Worm (Caenorhabditis elegans) whole organism, L4 larva: Measurements from ENCODE around the gene nstp-5.

Source experiments
- D1046.2 ChIP-seq: fragments of 200-800 bp; sonication (Bioruptor generic); IDR thresholded peaks from 2 replicates; pipeline ENCODE4 v1.3.6; 2022; ENCODE audit warnings: missing genetic modification characterization, missing compliant biosample characterization
- F10B5.3 ChIP-seq: sonication (generic microtip); optimal IDR thresholded peaks from 2 replicates; lab custom pipeline; 2016; ENCODE audit warnings: mild to moderate bottlenecking, missing genetic modification characterization, missing compliant biosample characterization
- F26F4.8 ChIP-seq: fragments of 200-800 bp; sonication (Bioruptor generic); conservative IDR thresholded peaks from 2 replicates; pipeline ENCODE4 v1.3.6; 2022; ENCODE audit warnings: missing genetic modification characterization, missing compliant biosample characterization
- F37D6.2 ChIP-seq: sonication (generic microtip); optimal IDR thresholded peaks from 2 replicates; lab custom pipeline; 2016; ENCODE audit warnings: mild to moderate bottlenecking, missing genetic modification characterization, missing compliant biosample characterization
- T20F7.1 ChIP-seq: fragments of 200-800 bp; sonication (Bioruptor generic); optimal IDR thresholded peaks from 2 replicates; lab custom pipeline; 2018; ENCODE audit warnings: mild to moderate bottlenecking, missing genetic modification characterization, missing compliant biosample characterization
- Y105C5A.15 ChIP-seq: fragments of 200-800 bp; sonication (Bioruptor generic); IDR thresholded peaks from 2 replicates; pipeline ENCODE4 v1.3.6; 2022; ENCODE audit warnings: missing genetic modification characterization, missing compliant biosample characterization
- Y5F2A.4 ChIP-seq: fragments of 200-800 bp; sonication (Bioruptor generic); optimal IDR thresholded peaks from 2 replicates; lab custom pipeline; 2018; ENCODE audit warnings: mild to moderate bottlenecking, missing genetic modification characterization, missing compliant biosample characterization
- ZK337.2 ChIP-seq: fragments of 200-800 bp; sonication (Bioruptor generic); IDR thresholded peaks from 2 replicates; pipeline ENCODE4 v1.3.6; 2022; ENCODE audit warnings: missing genetic modification reagents, missing genetic modification characterization, missing compliant biosample characterization
- aly-2 ChIP-seq: sonication (generic microtip); optimal IDR thresholded peaks from 2 replicates; lab custom pipeline; 2018; ENCODE audit warnings: missing biosample characterization, missing genetic modification characterization
- ama-1 ChIP-seq: fragments of 150-350 bp; optimal IDR thresholded peaks from 2 replicates; lab custom pipeline; 2014; ENCODE audit warnings: inconsistent platforms, mixed read lengths
- arid-1 ChIP-seq: fragments of 200-800 bp; sonication (Bioruptor generic); conservative IDR thresholded peaks from 2 replicates; pipeline ENCODE4 v1.3.6; 2022; ENCODE audit warnings: missing genetic modification reagents, missing genetic modification characterization, missing compliant biosample characterization
- attf-4 ChIP-seq: sonication (generic microtip); optimal IDR thresholded peaks from 3 replicates; lab custom pipeline; 2017; ENCODE audit warnings: missing biosample characterization, missing genetic modification characterization
- ceh-20 ChIP-seq: fragments of 200-800 bp; sonication (Bioruptor generic); IDR thresholded peaks from 2 replicates; pipeline ENCODE4 v1.3.6; 2022; ENCODE audit warnings: missing genetic modification reagents, missing genetic modification characterization, missing compliant biosample characterization
- ceh-28 ChIP-seq: fragments of 150-350 bp; optimal IDR thresholded peaks from 2 replicates; lab custom pipeline; 2014; ENCODE audit warnings: missing biosample characterization, missing genetic modification reagents, missing genetic modification characterization
- ceh-44 ChIP-seq: fragments of 200-800 bp; sonication (Bioruptor generic); IDR thresholded peaks from 2 replicates; pipeline ENCODE4 v1.3.6; 2022; ENCODE audit warnings: missing genetic modification reagents, missing genetic modification characterization, missing compliant biosample characterization
- cey-2 ChIP-seq: sonication (generic microtip); optimal IDR thresholded peaks from 3 replicates; lab custom pipeline; 2017; ENCODE audit warnings: missing genetic modification characterization, mild to moderate bottlenecking, missing compliant biosample characterization, antibody characterized with exemption, borderline replicate concordance; ENCODE audit not compliant: insufficient read depth
- daf-12 ChIP-seq: fragments of 150-350 bp; optimal IDR thresholded peaks from 2 replicates; lab custom pipeline; 2014; ENCODE audit warnings: missing biosample characterization, missing genetic modification reagents, missing genetic modification characterization
- daf-8 ChIP-seq: fragments of 200-800 bp; sonication (Bioruptor generic); IDR thresholded peaks from 2 replicates; pipeline ENCODE4 v1.3.6; 2022; ENCODE audit warnings: missing genetic modification characterization, missing compliant biosample characterization
- dmd-6 ChIP-seq: fragments of 200-800 bp; sonication (Bioruptor generic); IDR thresholded peaks from 2 replicates; pipeline ENCODE4 v1.3.6; 2022; ENCODE audit warnings: missing genetic modification reagents, missing genetic modification characterization, missing compliant biosample characterization
- dmd-9 ChIP-seq: fragments of 200-800 bp; sonication (Bioruptor generic); IDR thresholded peaks from 2 replicates; pipeline ENCODE4 v1.3.6; 2022; ENCODE audit warnings: missing genetic modification reagents, missing genetic modification characterization, missing compliant biosample characterization
- dve-1 ChIP-seq: sonication (generic microtip); optimal IDR thresholded peaks from 2 replicates; lab custom pipeline; 2017; ENCODE audit warnings: antibody characterized with exemption, mild to moderate bottlenecking, missing genetic modification characterization, missing compliant biosample characterization; ENCODE audit not compliant: insufficient read depth
- egl-43 ChIP-seq: fragments of 200-800 bp; sonication (Bioruptor generic); IDR thresholded peaks from 2 replicates; pipeline ENCODE4 v1.3.6; 2022; ENCODE audit warnings: missing genetic modification reagents, missing genetic modification characterization, missing compliant biosample characterization
- fkh-10 ChIP-seq: fragments of 150-350 bp; optimal IDR thresholded peaks from 2 replicates; lab custom pipeline; 2014; ENCODE audit warnings: missing biosample characterization, missing genetic modification reagents, missing genetic modification characterization
- gei-8 ChIP-seq: fragments of 200-800 bp; sonication (Bioruptor generic); optimal IDR thresholded peaks from 2 replicates; lab custom pipeline; 2018; ENCODE audit warnings: mild to moderate bottlenecking, missing genetic modification characterization, missing compliant biosample characterization
- hif-1 ChIP-seq, 2 experiments: sonication (generic microtip); optimal IDR thresholded peaks; 2 replicates each; lab custom pipeline; 2016 to 2017; ENCODE audit warnings: missing compliant biosample characterization in 2 of 2, missing genetic modification characterization in 2 of 2, missing genetic modification reagents in 2 of 2, missing genotype in 2 of 2, mild to moderate bottlenecking in 1 of 2
- hlh-30 ChIP-seq: sonication (generic microtip); optimal IDR thresholded peaks from 2 replicates; lab custom pipeline; 2017; ENCODE audit warnings: antibody characterized with exemption, mild to moderate bottlenecking, missing genetic modification characterization, missing compliant biosample characterization; ENCODE audit not compliant: insufficient read depth
- lin-1 ChIP-seq: fragments of 200-800 bp; sonication (Bioruptor generic); IDR thresholded peaks from 2 replicates; pipeline ENCODE4 v1.3.6; 2022; ENCODE audit warnings: missing genetic modification reagents, missing genetic modification characterization, missing compliant biosample characterization
- lin-13 ChIP-seq: fragments of 150-350 bp; optimal IDR thresholded peaks from 2 replicates; lab custom pipeline; 2014; ENCODE audit warnings: missing biosample characterization, missing genetic modification reagents, missing genetic modification characterization
- lin-29 ChIP-seq: fragments of 200-800 bp; sonication (Bioruptor generic); IDR thresholded peaks from 2 replicates; pipeline ENCODE4 v1.3.6; 2022; ENCODE audit warnings: missing genetic modification reagents, missing genetic modification characterization, missing compliant biosample characterization
- lir-3 ChIP-seq: sonication (generic microtip); optimal IDR thresholded peaks from 2 replicates; lab custom pipeline; 2016; ENCODE audit warnings: mild to moderate bottlenecking, missing genetic modification characterization, missing compliant biosample characterization
- madf-5 ChIP-seq, 2 experiments: fragments of 200-800 bp; sonication (Bioruptor generic); IDR thresholded peaks; 2 replicates each; pipeline ENCODE4 v1.3.6; 2022; ENCODE audit warnings: missing compliant biosample characterization in 2 of 2, missing genetic modification characterization in 2 of 2
- mdl-1 ChIP-seq, 2 experiments: fragments of 150-350 bp in 1 of 2; sonication (generic microtip) in 1 of 2; optimal IDR thresholded peaks; 2 replicates each; lab custom pipeline; 2014 to 2017; ENCODE audit warnings: missing biosample characterization in 2 of 2, missing genetic modification characterization in 2 of 2
- mdt-29 ChIP-seq: fragments of 200-800 bp; sonication (Bioruptor generic); IDR thresholded peaks from 2 replicates; pipeline ENCODE4 v1.3.6; 2022; ENCODE audit warnings: missing genetic modification reagents, missing genetic modification characterization, missing compliant biosample characterization
- mep-1 ChIP-seq: fragments of 150-350 bp; sonication (generic microtip); optimal IDR thresholded peaks from 3 replicates; lab custom pipeline; 2014; ENCODE audit warnings: missing biosample characterization, missing genetic modification characterization
- mxl-2 ChIP-seq: fragments of 200-800 bp; sonication (Bioruptor generic); conservative IDR thresholded peaks from 2 replicates; pipeline ENCODE4 v1.3.6; 2022; ENCODE audit warnings: missing genetic modification reagents, missing genetic modification characterization, missing compliant biosample characterization
- nhr-111 ChIP-seq: fragments of 200-800 bp; sonication (Bioruptor generic); optimal IDR thresholded peaks from 2 replicates; lab custom pipeline; 2018; ENCODE audit warnings: mild to moderate bottlenecking, missing genetic modification characterization, missing compliant biosample characterization
- nhr-25 ChIP-seq: sonication (generic microtip); optimal IDR thresholded peaks from 2 replicates; lab custom pipeline; 2017; ENCODE audit warnings: missing genetic modification characterization, mild to moderate bottlenecking, missing compliant biosample characterization, antibody characterized with exemption, moderate library complexity, borderline replicate concordance; ENCODE audit not compliant: insufficient read depth
- nhr-41 ChIP-seq: fragments of 200-800 bp; sonication (Bioruptor generic); IDR thresholded peaks from 2 replicates; pipeline ENCODE4 v1.3.6; 2022; ENCODE audit warnings: missing genetic modification reagents, missing genetic modification characterization, missing compliant biosample characterization
- nhr-48 ChIP-seq: sonication (generic microtip); optimal IDR thresholded peaks from 2 replicates; lab custom pipeline; 2016; ENCODE audit warnings: mild to moderate bottlenecking, missing genetic modification characterization, missing compliant biosample characterization
- pha-4 ChIP-seq, 2 experiments: fragments of 150-350 bp in 1 of 2; fragments of 200-800 bp in 1 of 2; sonication (Bioruptor generic) in 1 of 2; IDR thresholded peaks in 1 of 2; optimal IDR thresholded peaks in 1 of 2; 2 replicates each; pipeline versions ENCODE4 v1.3.6 to Lab custom; 2014 to 2022; ENCODE audit warnings: missing genetic modification characterization in 2 of 2, missing genetic modification reagents in 2 of 2, missing biosample characterization in 1 of 2, missing compliant biosample characterization in 1 of 2
- php-3 ChIP-seq: fragments of 200-800 bp; sonication (Bioruptor generic); IDR thresholded peaks from 2 replicates; pipeline ENCODE4 v1.3.6; 2022; ENCODE audit warnings: missing genetic modification reagents, missing genetic modification characterization, missing compliant biosample characterization
- saeg-2 ChIP-seq: fragments of 200-800 bp; sonication (Bioruptor generic); IDR thresholded peaks from 2 replicates; pipeline ENCODE4 v1.3.6; 2022; ENCODE audit warnings: missing genetic modification reagents, missing genetic modification characterization, missing compliant biosample characterization
- sdz-12 ChIP-seq: fragments of 200-800 bp; sonication (Bioruptor generic); optimal IDR thresholded peaks from 2 replicates; lab custom pipeline; 2018; ENCODE audit warnings: mild to moderate bottlenecking, missing genetic modification characterization, missing compliant biosample characterization
- spr-3 ChIP-seq: fragments of 200-800 bp; sonication (Bioruptor generic); optimal IDR thresholded peaks from 2 replicates; lab custom pipeline; 2018; ENCODE audit warnings: mild to moderate bottlenecking, missing genetic modification characterization, missing compliant biosample characterization
- unc-130 ChIP-seq: sonication (generic microtip); optimal IDR thresholded peaks from 2 replicates; lab custom pipeline; 2016; ENCODE audit warnings: missing genetic modification reagents, missing genetic modification characterization, missing compliant biosample characterization
- unc-39 ChIP-seq: sonication (generic microtip); optimal IDR thresholded peaks from 2 replicates; lab custom pipeline; 2017; ENCODE audit warnings: missing biosample characterization, missing genetic modification characterization
- zip-11 ChIP-seq: fragments of 200-800 bp; sonication (Bioruptor generic); IDR thresholded peaks from 2 replicates; pipeline ENCODE4 v1.3.6; 2022; ENCODE audit warnings: missing genetic modification characterization, missing compliant biosample characterization
- ztf-7 ChIP-seq: fragments of 150-350 bp; optimal IDR thresholded peaks from 2 replicates; lab custom pipeline; 2014; ENCODE audit warnings: missing biosample characterization, missing genetic modification characterization

nstp-5 gene

ce11 chrIV:12865884-12866283 lies 10.5 kb downstream of the nstp-5 start, which contains the start of gene clec-186 (continued):
- TF ChIP-seq nhr-25 (tag; lab: Kevin White, UChicago) (no peak), ama-1 (lab: Kevin White, UChicago) (no peak), mxl-2 (GFP tag; lab: Robert Waterston, UW) (no peak), spr-3 (GFP tag; lab: Kevin White, UChicago) (no peak), F37D6.2 (tag; lab: Kevin White, UChicago) (no peak), php-3 (GFP tag; lab: Robert Waterston, UW) (peak; percentile 67; the same call in 1 of the 2 replicates), ceh-28 (tag; lab: Kevin White, UChicago) (no peak), ztf-7 (no peak), hlh-30 (tag; lab: Kevin White, UChicago) (peak; percentile 15), aly-2 (tag; lab: Kevin White, UChicago) (no peak), fkh-10 (GFP tag; lab: Kevin White, UChicago) (no peak), mdt-29 (GFP tag; lab: Robert Waterston, UW) (no peak), dmd-9 (GFP tag; lab: Robert Waterston, UW) (no peak), T20F7.1 (no peak), daf-8 (GFP tag; lab: Robert Waterston, UW) (no peak), ceh-44 (GFP tag; lab: Robert Waterston, UW) (no peak), nhr-41 (GFP tag; lab: Robert Waterston, UW) (peak; percentile 80; the same call in 1 of the 2 replicates), dmd-6 (GFP tag; lab: Robert Waterston, UW) (peak; percentile 95), Y5F2A.4 (GFP tag; lab: Kevin White, UChicago) (no peak), sdz-12 (no peak), ZK337.2 (no peak), nhr-48 (tag; lab: Kevin White, UChicago) (peak; percentile 49), F10B5.3 (tag; lab: Kevin White, UChicago) (no peak), mdl-1 (tag; optimal IDR thresholded peaks at IDR 0.05; lab: Kevin White, UChicago) (no peak), arid-1 (GFP tag; lab: Robert Waterston, UW) (no peak), Y105C5A.15 (GFP tag; lab: Robert Waterston, UW) (no peak), saeg-2 (no peak), egl-43 (GFP tag; lab: Robert Waterston, UW) (no peak), ceh-20 (GFP tag; lab: Robert Waterston, UW) (no peak), unc-130 (GFP tag; lab: Kevin White, UChicago) (no peak), cey-2 (no peak), attf-4 (no peak), dve-1 (tag; lab: Kevin White, UChicago) (peak; percentile 60), hif-1 (tag; optimal IDR thresholded peaks at IDR 0.05; lab: Kevin White, UChicago) (no peak), D1046.2 (GFP tag; lab: Robert Waterston, UW) (no peak), F26F4.8 (GFP tag; lab: Robert Waterston, UW) (no peak), zip-11 (GFP tag; lab: Robert Waterston, UW) (no peak), lir-3 (tag; lab: Kevin White, UChicago) (no peak), daf-12 (no peak), unc-39 (tag; lab: Kevin White, UChicago) (no peak), lin-1 (no peak), nhr-111 (GFP tag; lab: Kevin White, UChicago) (no peak), lin-29 (no peak), pha-4 (GFP tag; IDR thresholded peaks at IDR 0.05; lab: Robert Waterston, UW) (no peak), pha-4 (tag; optimal IDR thresholded peaks at IDR 0.05; lab: Kevin White, UChicago) (no peak), gei-8 (GFP tag; lab: Kevin White, UChicago) (no peak), mep-1 (tag; lab: Kevin White, UChicago) (no peak), lin-13 (GFP tag; lab: Kevin White, UChicago) (no peak), madf-5 (GFP tag; IDR thresholded peaks at IDR 0.05; lab: Robert Waterston, UW) (no peak)
